Worm (Caenorhabditis elegans) whole organism, early embryonic: ENCODE results near the gene C16D2.3.

Experiments
- B0310.2 ChIP-seq: sonication (generic microtip); optimal IDR thresholded peaks from 2 replicates; lab custom pipeline; 2016; ENCODE audit warnings: mild to moderate bottlenecking, missing genetic modification characterization, missing compliant biosample characterization
- F13C5.2 ChIP-seq: sonication (generic microtip); optimal IDR thresholded peaks from 2 replicates; lab custom pipeline; 2017; ENCODE audit warnings: mild to moderate bottlenecking, missing genetic modification characterization, inconsistent platforms, missing compliant biosample characterization
- ama-1 ChIP-seq: fragments of 150-350 bp; optimal IDR thresholded peaks from 2 replicates; lab custom pipeline; 2014
- flt-1 ChIP-seq: fragments of 200-800 bp; sonication (Bioruptor generic); IDR thresholded peaks from 2 replicates; pipeline ENCODE4 v1.3.6; 2022; ENCODE audit warnings: missing genetic modification characterization, missing compliant biosample characterization
- hmg-4 ChIP-seq: fragments of 200-800 bp; sonication (Bioruptor generic); optimal IDR thresholded peaks from 2 replicates; lab custom pipeline; 2018; ENCODE audit warnings: mild to moderate bottlenecking, missing genetic modification characterization, missing compliant biosample characterization
- pes-1 ChIP-seq: fragments of 200-800 bp; sonication (Bioruptor generic); IDR thresholded peaks from 2 replicates; pipeline ENCODE4 v1.3.6; 2022; ENCODE audit warnings: missing genetic modification reagents, missing genetic modification characterization, missing compliant biosample characterization
- scrt-1 ChIP-seq: fragments of 200-800 bp; sonication (Bioruptor generic); IDR thresholded peaks from 2 replicates; pipeline ENCODE4 v1.3.6; 2022; ENCODE audit warnings: missing genetic modification characterization, missing compliant biosample characterization
- sea-1 ChIP-seq: fragments of 200-800 bp; sonication (Bioruptor generic); conservative IDR thresholded peaks from 2 replicates; pipeline ENCODE4 v1.3.6; 2022; ENCODE audit warnings: missing genetic modification characterization, missing compliant biosample characterization
- tbx-11 ChIP-seq: fragments of 200-800 bp; sonication (Bioruptor generic); IDR thresholded peaks from 2 replicates; pipeline ENCODE4 v1.3.6; 2022; ENCODE audit warnings: missing genetic modification characterization, missing compliant biosample characterization
- tbx-37 ChIP-seq: fragments of 200-800 bp; sonication (Bioruptor generic); conservative IDR thresholded peaks from 2 replicates; pipeline ENCODE4 v1.3.6; 2022; ENCODE audit warnings: missing genetic modification reagents, missing genetic modification characterization, missing compliant biosample characterization

DNA sequence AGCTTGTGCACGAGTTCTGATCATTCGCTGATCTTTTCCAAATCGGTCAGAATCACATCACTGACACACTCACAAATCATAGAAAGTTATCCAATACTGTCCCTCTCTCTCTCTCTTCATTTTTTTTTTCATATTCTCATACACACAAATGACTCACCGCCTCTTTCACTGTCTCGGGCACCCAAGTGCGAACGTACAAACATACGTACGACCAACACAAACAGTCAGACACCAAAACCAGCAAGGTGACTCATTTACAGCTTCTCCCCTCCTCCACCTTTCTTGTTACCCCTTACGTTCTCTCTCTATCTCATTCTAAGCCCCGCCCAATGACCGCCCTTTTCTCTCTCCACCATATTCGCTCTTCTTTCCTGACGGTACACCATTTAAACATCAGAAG lies 10.9 kb upstream of the C16D2.3 start:
- TF ChIP-seq F13C5.2 (tag; lab: Kevin White, UChicago) = no peak
- no peak for TF ChIP-seq ama-1
- TF ChIP-seq scrt-1 = no peak
- no peak for TF ChIP-seq hmg-4
- TF ChIP-seq pes-1 = no peak
- no peak for TF ChIP-seq sea-1
- no peak for TF ChIP-seq tbx-37 (GFP tag; lab: Robert Waterston, UW)
- no peak for TF ChIP-seq flt-1 (GFP tag; lab: Robert Waterston, UW)
- TF ChIP-seq tbx-11 (GFP tag; lab: Robert Waterston, UW) = no peak
- no peak for TF ChIP-seq B0310.2
